Fruit fly (Drosophila melanogaster) whole organism, larva: ENCODE measurements around the gene CG17260.

Source experiments
- noc ChIP-seq: fragments of 200-800 bp; sonication (Bioruptor generic); optimal IDR thresholded peaks from 3 replicates; lab custom pipeline; 2019; ENCODE audit warnings: missing biosample characterization, mild to moderate bottlenecking, missing genetic modification characterization, moderate library complexity

CG17260 gene

DNA sequence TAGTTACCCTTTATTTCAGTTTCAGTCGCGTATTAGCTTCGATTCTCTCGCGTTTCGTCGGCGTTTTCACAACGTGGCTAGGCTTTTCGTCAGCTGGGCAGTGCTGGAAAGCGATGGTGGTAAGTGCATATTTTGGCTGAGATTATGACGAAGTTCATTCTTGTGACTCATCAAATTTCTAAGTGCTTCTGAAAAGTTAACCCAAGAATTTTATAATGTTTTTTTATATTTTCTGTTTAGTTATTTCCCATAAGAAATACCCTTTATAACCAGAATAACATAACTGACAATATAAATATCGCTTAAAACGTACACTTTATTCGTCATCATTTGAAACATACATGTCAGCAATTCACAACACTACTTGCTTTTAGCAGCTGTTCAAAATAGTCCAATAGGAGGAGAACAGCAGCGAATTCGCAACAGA lies at the start of gene CG17260, which contains the start of gene SerRS:
TSS of gene CG17260 (plus strand) at position 78 of the 427 bp plus-strand sequence.
TSS of gene SerRS (minus strand) at position 251 of the 427 bp plus-strand sequence.
- TF ChIP-seq noc (tag; lab: Kevin White, UChicago) = peak; percentile 93

DNA sequence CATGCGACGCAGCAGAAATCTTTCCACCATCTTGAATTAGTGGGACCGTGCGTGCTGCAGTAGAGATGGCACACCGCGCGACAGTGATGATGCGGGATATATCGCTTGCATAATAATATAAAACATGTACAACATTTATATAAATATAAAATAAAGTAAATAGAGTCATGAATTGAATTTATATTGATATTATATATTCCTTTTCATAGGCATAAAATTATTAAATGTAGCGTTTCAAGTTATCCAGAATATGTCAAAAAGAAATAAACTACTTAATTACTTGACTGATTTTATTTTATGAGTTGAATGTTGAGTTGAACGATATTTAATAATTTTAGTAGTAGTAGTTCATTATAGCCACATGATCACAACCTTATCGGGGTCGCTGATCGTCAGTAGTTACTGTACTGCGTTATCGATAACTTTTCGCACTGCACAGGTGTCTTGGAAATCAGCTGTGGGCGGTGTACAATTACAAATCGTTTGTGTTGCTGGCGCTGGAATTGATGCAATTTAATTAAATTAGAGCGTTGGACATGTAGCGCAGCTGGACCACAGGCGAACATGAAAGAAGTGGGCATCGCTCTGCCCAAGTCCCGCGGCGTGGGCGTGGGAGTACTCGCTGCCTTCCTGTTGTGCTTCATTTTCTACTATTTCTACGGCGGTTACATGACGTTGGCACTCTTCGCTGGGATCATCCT lies 49.2 kb upstream of the CG17260 start, which contains the start of the genes Chd1 and Bem46:
TSS of gene Chd1 (minus strand) at position 43 of the 701 bp plus-strand sequence.
TSS of gene Bem46 (plus strand) at position 436 of the 701 bp plus-strand sequence.
- TF ChIP-seq noc (tag; lab: Kevin White, UChicago) = no peak

DNA sequence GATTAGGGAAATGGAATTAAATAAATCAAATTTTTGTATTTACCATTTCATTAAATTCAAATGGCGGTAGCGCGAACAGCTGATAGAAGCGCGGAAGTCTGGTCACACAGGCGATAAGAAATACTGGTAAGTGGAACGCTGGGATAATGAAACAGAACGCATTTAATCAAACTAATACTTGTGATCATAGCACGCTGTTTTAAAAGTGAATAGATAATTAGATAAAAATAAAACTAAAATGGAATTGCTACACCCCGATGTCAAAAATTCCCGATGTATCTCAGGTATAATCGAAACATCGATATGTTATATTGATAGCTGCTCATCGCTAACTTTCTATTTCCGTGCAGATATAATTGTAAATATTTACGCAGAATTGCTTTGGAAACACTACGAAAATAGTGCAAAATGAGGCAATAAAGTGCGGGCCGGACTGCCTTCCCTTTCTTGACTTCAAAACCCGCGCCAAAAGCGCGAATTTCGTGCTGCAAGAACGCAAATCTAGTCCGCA lies 44.3 kb upstream of the CG17260 start, which contains the start of the genes okr and CG3558:
TSS of gene okr (minus strand) at position 96 of the 511 bp plus-strand sequence.
TSS of gene CG3558 (plus strand) at position 207 of the 511 bp plus-strand sequence.
- no peak for TF ChIP-seq noc (tag; lab: Kevin White, UChicago)

DNA sequence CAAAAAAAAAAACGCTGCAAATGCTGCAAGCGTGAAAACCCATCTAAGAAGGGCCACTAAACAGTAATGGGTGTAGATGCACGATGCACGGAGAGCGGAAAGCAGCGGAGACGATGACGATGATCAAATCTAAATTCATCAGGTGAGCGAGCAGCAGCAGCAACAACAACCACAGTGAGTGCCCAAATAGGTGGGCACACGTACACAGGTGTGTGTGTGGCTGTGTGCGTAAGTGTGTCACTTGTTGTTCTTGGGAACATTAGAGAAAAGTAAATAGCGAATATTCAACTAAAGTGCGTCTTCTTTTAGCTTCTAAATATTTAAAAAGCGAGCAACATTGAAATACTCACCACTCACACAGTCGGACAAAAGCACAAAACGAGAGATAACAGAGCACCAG lies 43.8 kb upstream of the CG17260 start:
- TF ChIP-seq noc (tag; lab: Kevin White, UChicago) = no peak

DNA sequence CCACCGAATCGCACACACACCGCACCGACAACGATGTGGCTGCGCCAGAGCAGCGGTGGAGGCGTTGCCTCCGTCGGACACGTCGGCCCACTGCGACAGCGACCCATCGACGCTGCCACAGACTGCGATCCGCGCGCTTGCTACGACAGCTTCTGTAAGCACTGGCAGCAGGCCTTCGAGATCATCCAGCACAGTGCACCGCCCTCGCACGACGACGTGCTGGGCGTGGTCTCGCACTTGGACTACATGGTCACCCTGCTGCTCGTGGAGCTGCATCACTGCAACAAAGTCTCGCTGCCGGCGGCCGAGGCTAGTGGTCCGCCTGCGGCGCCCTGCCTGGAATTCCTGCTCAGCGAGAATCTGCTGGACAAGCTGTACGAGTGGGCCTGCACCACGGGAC lies 43.3 kb upstream of the CG17260 start:
- TF ChIP-seq noc (tag; lab: Kevin White, UChicago) = no peak

DNA sequence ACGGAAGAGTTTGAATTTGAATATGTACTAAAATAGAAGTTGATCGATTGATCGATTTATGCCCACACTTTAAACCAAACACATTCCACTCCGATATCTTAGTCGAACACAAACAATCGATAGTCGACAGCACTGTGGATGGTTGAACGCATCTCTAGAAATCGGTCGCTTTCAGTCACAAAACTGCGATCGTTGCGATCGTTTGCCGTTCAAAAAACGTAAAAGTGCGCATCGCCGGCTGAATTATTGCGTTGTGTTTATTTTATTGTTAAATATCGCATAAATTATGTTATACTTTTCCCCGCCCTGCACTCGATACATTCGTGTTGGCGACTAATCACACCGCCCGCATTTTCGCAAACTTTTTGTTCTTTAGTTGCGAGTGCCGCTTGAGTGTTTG lies 37.9 kb upstream of the CG17260 start, which contains the start of gene Ccdc85:
TSS of gene Ccdc85 (plus strand) at position 174 of the 400 bp plus-strand sequence.
- no peak for TF ChIP-seq noc (tag; lab: Kevin White, UChicago)

DNA sequence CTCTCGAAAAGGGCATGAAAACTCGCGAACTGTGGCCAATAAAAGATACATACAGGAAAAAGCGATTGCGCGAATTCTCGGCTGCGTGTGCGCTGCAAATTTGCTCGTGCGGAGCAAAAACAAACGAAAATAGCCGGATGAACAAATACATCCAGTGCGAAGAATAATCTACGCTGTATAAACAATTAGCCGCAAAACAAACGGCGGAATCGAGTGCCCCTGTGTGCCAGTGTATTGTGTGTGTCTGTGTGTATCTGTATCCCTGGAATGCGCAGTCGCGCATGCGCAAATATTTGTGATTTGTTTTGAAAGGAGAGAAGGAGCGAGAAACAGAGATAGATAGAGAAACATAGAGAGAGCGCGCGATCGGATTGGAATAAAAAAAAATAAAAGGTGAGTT lies 37.4 kb upstream of the CG17260 start:
- TF ChIP-seq noc (tag; lab: Kevin White, UChicago) = no peak

DNA sequence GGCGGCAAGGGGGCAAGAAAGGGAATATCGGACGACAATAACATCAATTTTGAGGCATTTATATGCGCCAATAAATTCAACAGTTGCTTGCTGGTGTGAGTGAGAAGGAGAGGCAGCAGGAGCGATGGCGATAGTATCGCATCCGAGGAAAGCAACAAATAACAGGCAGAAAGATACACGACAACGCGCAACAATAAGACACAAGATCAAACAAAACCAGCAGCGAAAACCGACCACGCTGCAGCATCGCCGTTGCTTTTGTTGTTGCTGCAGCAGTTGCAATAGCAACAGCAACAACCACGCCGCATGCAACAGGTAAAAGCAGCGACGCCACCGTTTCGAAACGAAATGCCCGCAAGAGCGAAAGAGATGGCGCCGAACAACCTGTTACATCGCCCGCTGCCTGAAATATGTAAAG lies 36.5 kb upstream of the CG17260 start:
- TF ChIP-seq noc (tag; lab: Kevin White, UChicago) = no peak

DNA sequence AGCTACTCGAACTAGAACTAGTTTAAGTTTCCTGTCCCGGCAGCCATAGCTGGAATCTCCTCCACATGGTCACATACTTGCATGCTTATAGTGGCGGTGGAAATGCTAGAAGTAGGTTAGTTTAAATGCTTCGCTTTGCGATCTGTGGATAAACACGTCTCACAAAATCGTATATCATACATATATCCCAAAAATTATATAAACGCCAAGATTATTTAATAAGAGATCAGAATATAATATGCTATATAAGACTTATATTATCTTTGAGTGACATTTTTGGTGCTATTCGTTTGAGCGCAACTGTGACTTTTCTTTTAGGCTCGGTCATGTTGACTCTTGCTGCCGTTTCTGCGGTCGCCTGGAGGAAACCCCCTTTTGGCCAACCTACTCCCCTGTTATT lies 35.1 kb upstream of the CG17260 start:
- TF ChIP-seq noc (tag; lab: Kevin White, UChicago) = no peak

DNA sequence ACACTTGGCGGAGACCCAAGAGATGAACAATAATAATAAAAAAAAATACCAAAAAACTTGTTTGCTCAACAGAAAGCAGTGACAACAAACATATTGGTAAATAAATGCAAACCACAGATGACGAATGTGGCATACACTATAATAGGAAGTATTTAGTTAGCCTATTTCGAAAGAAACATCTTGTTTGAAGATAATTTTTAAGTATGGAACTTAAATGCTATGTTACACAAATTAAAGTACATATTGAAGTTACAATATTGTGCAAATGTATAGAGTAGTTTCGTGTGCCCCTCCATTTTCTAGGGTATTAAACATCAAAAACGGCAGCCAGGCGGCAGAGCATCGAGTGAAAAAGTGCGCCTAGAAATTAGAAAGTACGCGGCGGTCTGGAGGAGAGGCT lies 33.6 kb upstream of the CG17260 start:
- TF ChIP-seq noc (tag; lab: Kevin White, UChicago) = no peak

DNA sequence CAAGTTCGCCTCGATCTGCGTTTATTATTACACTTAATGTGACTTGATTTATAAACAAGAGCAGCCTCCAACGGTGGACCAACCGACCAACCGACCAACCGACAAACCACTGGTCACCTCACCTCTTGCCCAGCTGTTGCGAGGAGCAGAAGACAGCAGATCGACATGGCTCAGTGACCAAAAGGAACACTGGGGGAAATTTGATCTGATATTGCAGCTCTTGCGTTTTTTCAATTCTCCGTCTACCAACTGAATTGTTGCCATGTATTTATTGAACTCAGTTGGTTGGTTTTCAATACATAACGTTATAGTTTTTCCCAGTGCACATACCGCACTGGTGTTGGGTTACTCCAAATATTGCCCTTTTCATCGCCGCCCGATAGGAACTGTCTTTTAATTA lies 32.4 kb upstream of the CG17260 start:
- no peak for TF ChIP-seq noc (tag; lab: Kevin White, UChicago)

DNA sequence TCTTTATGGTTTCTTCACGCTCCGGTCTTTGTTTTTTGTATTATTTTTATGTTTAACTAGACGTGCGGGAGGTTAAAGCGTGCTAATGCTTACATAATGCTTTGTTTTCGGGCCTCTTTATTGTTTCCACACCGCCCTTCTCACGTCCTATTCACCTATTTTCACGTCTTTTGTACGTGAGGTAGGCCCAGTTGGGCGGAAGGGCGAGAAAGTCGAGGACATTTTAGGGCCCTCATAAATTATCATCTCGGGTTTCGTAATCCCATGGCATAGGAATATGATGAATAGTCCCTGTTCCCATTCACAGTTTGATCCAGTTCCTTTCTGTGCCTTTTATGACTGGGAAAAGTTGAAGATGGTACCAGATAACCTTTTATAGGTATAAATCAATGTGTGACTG lies 31.5 kb upstream of the CG17260 start:
- TF ChIP-seq noc (tag; lab: Kevin White, UChicago) = no peak

DNA sequence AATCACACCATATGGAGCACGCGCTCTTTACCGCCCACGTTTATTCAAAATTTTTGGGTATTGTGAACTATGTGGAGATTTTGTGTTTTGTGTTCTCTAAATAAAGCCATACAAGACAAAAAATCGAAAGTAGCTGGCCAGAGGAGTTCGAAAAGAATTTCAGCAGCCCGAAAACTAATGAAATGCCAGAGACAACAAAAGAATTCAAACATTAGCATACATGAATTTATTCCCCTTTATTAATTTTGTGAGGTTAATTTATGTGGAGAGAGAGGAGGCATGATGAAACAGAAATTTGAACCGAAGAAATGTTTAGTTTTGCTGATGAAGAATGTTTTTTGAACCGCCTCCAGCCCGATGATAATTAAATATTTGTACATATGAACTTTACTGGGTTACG lies 30.8 kb upstream of the CG17260 start:
- no peak for TF ChIP-seq noc (tag; lab: Kevin White, UChicago)

DNA sequence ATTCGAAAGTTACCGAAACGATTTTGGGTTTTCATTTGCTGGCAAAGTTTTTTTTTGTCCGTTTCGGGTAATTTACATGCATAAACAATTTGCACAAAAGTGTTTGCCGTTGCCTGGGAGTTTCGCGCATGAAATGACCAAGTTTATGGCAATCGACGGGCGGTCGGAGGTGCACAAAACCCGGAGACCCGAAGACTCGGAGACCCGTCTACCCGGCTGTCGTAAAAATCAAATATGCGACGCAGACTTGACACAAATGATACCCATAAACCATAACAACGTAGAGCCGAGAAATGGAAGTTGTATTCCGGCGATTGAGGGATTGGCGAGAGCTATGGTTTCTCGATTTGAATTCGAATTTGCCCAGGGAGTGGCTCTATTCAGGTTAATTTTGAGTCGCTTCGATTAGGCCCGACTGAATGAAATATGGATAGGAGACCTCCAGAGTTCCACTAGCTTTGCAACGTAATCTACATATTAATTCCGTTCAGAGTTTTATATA lies 30.1 kb upstream of the CG17260 start:
- TF ChIP-seq noc (tag; lab: Kevin White, UChicago) = no peak

DNA sequence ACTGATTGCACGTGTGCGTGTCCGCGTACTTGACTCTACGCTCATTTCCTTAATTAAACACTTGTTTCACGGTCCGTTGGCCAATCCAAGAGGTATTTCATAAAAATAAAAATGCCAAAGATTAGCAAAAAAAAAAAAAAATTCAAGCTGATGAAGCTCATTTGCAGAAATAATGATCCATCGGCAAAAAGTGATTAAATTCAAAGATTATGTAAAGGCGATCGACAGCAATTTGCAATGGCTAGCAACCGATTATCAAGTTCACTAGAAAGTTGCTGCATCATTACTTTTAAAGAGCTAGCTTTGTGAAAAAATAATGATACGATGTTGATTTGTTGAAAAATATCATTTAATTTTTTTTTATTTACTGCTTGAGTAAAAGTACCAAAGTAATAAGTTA lies 27.6 kb upstream of the CG17260 start:
- no peak for TF ChIP-seq noc (tag; lab: Kevin White, UChicago)

DNA sequence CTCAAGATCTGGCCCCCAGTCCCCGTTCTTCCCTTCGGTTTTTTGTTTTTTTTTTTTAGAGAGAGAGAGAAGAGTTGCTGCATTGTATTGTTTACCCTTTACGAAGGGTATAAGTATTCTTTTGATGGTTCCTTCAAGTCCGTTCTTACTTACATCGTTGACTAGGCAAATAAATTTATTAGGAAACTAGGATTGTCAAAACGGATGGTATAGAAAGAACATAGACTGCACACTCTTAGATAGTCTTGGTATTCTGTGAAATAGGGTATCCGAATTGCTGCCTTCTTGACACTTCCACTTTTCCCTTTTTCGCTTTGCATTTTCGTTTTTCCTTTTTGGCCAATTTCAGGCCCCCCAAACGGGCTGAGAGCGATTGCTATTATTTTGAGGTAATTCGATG lies 25.5 kb upstream of the CG17260 start:
- TF ChIP-seq noc (tag; lab: Kevin White, UChicago) = no peak

DNA sequence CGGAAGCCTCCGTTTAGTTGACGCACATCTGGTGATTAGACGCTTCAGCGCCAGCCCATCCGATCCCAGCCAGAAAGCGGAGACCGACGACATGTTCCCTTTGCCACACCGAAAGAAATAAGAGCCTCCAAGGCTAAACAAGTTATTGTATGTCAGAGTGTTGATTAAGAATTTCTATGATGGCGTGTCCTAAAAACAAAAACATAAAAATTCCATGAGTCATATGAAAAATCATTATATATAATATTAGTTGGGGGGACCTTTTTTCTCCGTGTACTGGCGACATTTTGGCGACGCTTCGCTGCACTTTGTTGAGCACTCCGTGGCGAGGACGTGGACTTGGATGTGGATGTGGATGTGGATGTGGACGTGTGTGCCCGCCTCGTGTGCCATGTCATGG lies 24.2 kb upstream of the CG17260 start:
- TF ChIP-seq noc (tag; lab: Kevin White, UChicago) = no peak
